Fruit fly (Drosophila melanogaster): ENCODE data around the gene CG18749.

The CG18749 gene

dm6 chr3R:8239472-8240301 lies 4.2 kb upstream of the CG18749 start (continued):
- TF ChIP-seq dsx (GFP tag; optimal IDR thresholded peaks at IDR 0.05; ENCODE audit: poor library complexity, severe bottlenecking) = peak; percentile 69
- TF ChIP-seq acj6 (GFP tag; optimal IDR thresholded peaks at IDR 0.05) = peak; percentile 89
- peak; percentile 90 for TF ChIP-seq Met (GFP tag; optimal IDR thresholded peaks at IDR 0.05)
- peak; percentile 95 for TF ChIP-seq CG32006 (GFP tag; optimal IDR thresholded peaks at IDR 0.05)
- peak; percentile 64 for TF ChIP-seq Eip93F (GFP tag; optimal IDR thresholded peaks at IDR 0.05)
- TF ChIP-seq CG3032 (tag; optimal IDR thresholded peaks at IDR 0.05) = peak; percentile 88
- peak; percentile 68 for TF ChIP-seq Lpt (GFP tag; optimal IDR thresholded peaks at IDR 0.05)
- TF ChIP-seq Smox (GFP tag; optimal IDR thresholded peaks at IDR 0.05) = peak; percentile 89
- TF ChIP-seq CG34406 (GFP tag; optimal IDR thresholded peaks at IDR 0.05) = peak; percentile 92
- no peak for TF ChIP-seq Hr38 (GFP tag; optimal IDR thresholded peaks at IDR 0.05)
- TF ChIP-seq CG1621 (tag; optimal IDR thresholded peaks at IDR 0.05) = peak; percentile 49
- peak; percentile 71 for TF ChIP-seq vri (GFP tag; optimal IDR thresholded peaks at IDR 0.05)
- TF ChIP-seq Sox15 (GFP tag; optimal IDR thresholded peaks at IDR 0.05) = peak; percentile 88
- peak; percentile 90 for TF ChIP-seq net (GFP tag; optimal IDR thresholded peaks at IDR 0.05)
- peak; percentile 92 for TF ChIP-seq Eip75B (GFP tag; optimal IDR thresholded peaks at IDR 0.05)

- TF ChIP-seq dsx (GFP tag; optimal IDR thresholded peaks at IDR 0.05; ENCODE audit: poor library complexity, severe bottlenecking) (peak; percentile 22), CG3919 (GFP tag; optimal IDR thresholded peaks at IDR 0.05) (no peak)
Observed at dm6 chr3R:8240302-8240682, 3.6 kb upstream of the CG18749 start, which contains the start of gene Ada2b. TSS of gene Ada2b (minus strand) at chr3R:8240515.

dm6 chr3R:8248138-8248537 lies 4.3 kb downstream of the CG18749 start, which contains the start of gene CG15864:
TSS of gene CG15864 (plus strand) at chr3R:8248438.
- no peak for TF ChIP-seq CG31627 (GFP tag; optimal IDR thresholded peaks at IDR 0.05)
- TF ChIP-seq achi (GFP tag; optimal IDR thresholded peaks at IDR 0.05) = no peak
- no peak for TF ChIP-seq vri (GFP tag; optimal IDR thresholded peaks at IDR 0.05)
- no peak for TF ChIP-seq fd85E (GFP tag; optimal IDR thresholded peaks at IDR 0.05)

dm6 chr3R:8250166-8250733 lies 6.4 kb downstream of the CG18749 start, which contains the start of gene mtg:
TSS of gene mtg (plus strand) at chr3R:8250497.
- no peak for TF ChIP-seq CG32006 (GFP tag; optimal IDR thresholded peaks at IDR 0.05)
- TF ChIP-seq CG8119 (GFP tag; IDR thresholded peaks at IDR 0.05) = 0 out of 3 replicates have a peak, but pooled peaks have one; percentile 31
- peak; percentile 20; the same call in 1 of the 3 replicates for TF ChIP-seq eg (GFP tag; IDR thresholded peaks at IDR 0.05)
- peak; percentile 99 for TF ChIP-seq CG6808 (GFP tag; optimal IDR thresholded peaks at IDR 0.05)
- no peak for TF ChIP-seq svp (GFP tag)
- TF ChIP-seq CG6163 (GFP tag; IDR thresholded peaks at IDR 0.05) = peak; percentile 32; the same call in 1 of the 3 replicates
- TF ChIP-seq dsx (GFP tag; optimal IDR thresholded peaks at IDR 0.05; ENCODE audit: poor library complexity, severe bottlenecking) = no peak
- peak; percentile 18 for TF ChIP-seq Eip78C (GFP tag)
- TF ChIP-seq salr (GFP tag; optimal IDR thresholded peaks at IDR 0.05) = no peak
- peak; percentile 39 for TF ChIP-seq Lpt (GFP tag; optimal IDR thresholded peaks at IDR 0.05)
- peak; percentile 27 for TF ChIP-seq CG3919 (GFP tag; optimal IDR thresholded peaks at IDR 0.05)
- no peak for TF ChIP-seq ss (GFP tag; optimal IDR thresholded peaks at IDR 0.05)
- no peak for TF ChIP-seq CG6792 (GFP tag; optimal IDR thresholded peaks at IDR 0.05)
- TF ChIP-seq Ets21C (GFP tag; optimal IDR thresholded peaks at IDR 0.05) = no peak
- no peak for TF ChIP-seq CG8319 (GFP tag; optimal IDR thresholded peaks at IDR 0.05)
- no peak for TF ChIP-seq Sox14 (GFP tag; optimal IDR thresholded peaks at IDR 0.05)
- TF ChIP-seq CG6276 (GFP tag; optimal IDR thresholded peaks at IDR 0.05) = no peak
- TF ChIP-seq CG16779 (tag; optimal IDR thresholded peaks at IDR 0.05) = no peak
- no peak for TF ChIP-seq OdsH (GFP tag; optimal IDR thresholded peaks at IDR 0.05)
- TF ChIP-seq Met (GFP tag; optimal IDR thresholded peaks at IDR 0.05) = no peak
- TF ChIP-seq CG9139 (GFP tag; optimal IDR thresholded peaks at IDR 0.05) = no peak
- TF ChIP-seq Eip75B (GFP tag; optimal IDR thresholded peaks at IDR 0.05) = no peak
- TF ChIP-seq CG15336 (GFP tag; IDR thresholded peaks at IDR 0.05) = peak; percentile 43; the same call in 1 of the 2 replicates
